Fruit fly (Drosophila melanogaster) whole organism, wandering third instar larva: Measurements from ENCODE around the gene tal-1A.

Experiments used
- ey ChIP-seq: fragments of 200-800 bp; sonication (Bioruptor generic); optimal IDR thresholded peaks from 2 replicates; lab custom pipeline; 2016; ENCODE audit warnings: missing biosample characterization, missing genetic modification characterization
- h ChIP-seq: fragments of 200-800 bp; sonication (Bioruptor generic); optimal IDR thresholded peaks from 3 replicates; lab custom pipeline; 2016; ENCODE audit warnings: missing biosample characterization, mild to moderate bottlenecking, missing genetic modification characterization

DNA sequence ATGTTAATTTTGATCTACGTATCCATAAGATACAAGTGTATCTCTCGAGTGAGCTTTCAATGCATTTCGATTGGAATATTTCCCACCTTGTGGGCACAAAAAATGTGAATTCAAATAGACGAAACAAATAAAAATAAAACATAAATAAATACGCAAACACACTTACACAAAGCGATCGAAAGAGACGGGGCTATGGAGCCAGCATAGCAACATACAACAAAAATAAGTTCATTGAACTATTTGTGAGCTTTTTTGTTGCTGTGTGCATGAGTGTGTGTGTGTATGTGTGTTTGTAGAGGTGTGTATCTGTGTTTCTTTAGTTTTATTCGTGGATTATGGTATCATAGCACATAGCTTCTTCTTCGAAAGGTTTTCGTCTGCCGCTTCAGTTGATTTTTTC is 7.6 kb downstream of the tal-1A start:
- TF ChIP-seq ey (GFP tag; lab: Kevin White, UChicago) (no peak), h (GFP tag; lab: Kevin White, UChicago) (no peak)
